Worm (Caenorhabditis elegans): ENCODE results near the gene irld-33.

Gene irld-33

ce11 chrII:1736353-1736752, 2.5 kb upstream of the irld-33 start, which contains the start of gene ceh-83 (continued):
- TF ChIP-seq rnt-1 (tag; optimal IDR thresholded peaks at IDR 0.05) (peak; percentile 50), elt-3 (tag; optimal IDR thresholded peaks at IDR 0.05) (no peak), ceh-82 (tag; optimal IDR thresholded peaks at IDR 0.05) (no peak), fkh-8 (tag; optimal IDR thresholded peaks at IDR 0.05) (no peak), irx-1 (tag; optimal IDR thresholded peaks at IDR 0.05) (no peak), nhr-28 (tag; optimal IDR thresholded peaks at IDR 0.05) (no peak), mdl-1 (tag; optimal IDR thresholded peaks at IDR 0.05) (no peak), egl-27 (tag; optimal IDR thresholded peaks at IDR 0.05) (no peak), pax-3 (tag; optimal IDR thresholded peaks at IDR 0.05) (no peak), ceh-90 (tag; optimal IDR thresholded peaks at IDR 0.05) (no peak), efl-3 (GFP tag; optimal IDR thresholded peaks at IDR 0.05) (no peak), lin-14 (GFP tag; optimal IDR thresholded peaks at IDR 0.05) (peak; percentile 80), nhr-85 (tag) (peak; percentile 59), dpl-1 (GFP tag; optimal IDR thresholded peaks at IDR 0.05) (peak in 2 of 3 experiments; percentile 16 to 34), aha-1 (tag; optimal IDR thresholded peaks at IDR 0.05) (no peak), sptf-1 (tag; optimal IDR thresholded peaks at IDR 0.05) (no peak), dsc-1 (tag; optimal IDR thresholded peaks at IDR 0.05) (no peak), C04F5.9 (tag; optimal IDR thresholded peaks at IDR 0.05) (no peak), nhr-19 (GFP tag; conservative IDR thresholded peaks at IDR 0.05) (no peak), lin-35 (GFP tag; optimal IDR thresholded peaks at IDR 0.05) (peak; percentile 2 to 64), ztf-11 (tag; optimal IDR thresholded peaks at IDR 0.05) (no peak), pag-3 (tag; optimal IDR thresholded peaks at IDR 0.05; ENCODE audit: borderline replicate concordance, insufficient read depth) (no peak), unc-86 (tag; optimal IDR thresholded peaks at IDR 0.05) (no peak)

ce11 chrII:1741248-1741647, 2.4 kb downstream of the irld-33 start, which contains the start of gene K07G6.1:
Gene K07G6.1 (plus strand): TSS chrII:1741548.
- TF ChIP-seq pax-3 (tag; optimal IDR thresholded peaks at IDR 0.05) (no peak), lin-14 (GFP tag; optimal IDR thresholded peaks at IDR 0.05) (no peak), pag-3 (tag; optimal IDR thresholded peaks at IDR 0.05; ENCODE audit: borderline replicate concordance, insufficient read depth) (no peak), lin-39 (tag; optimal IDR thresholded peaks at IDR 0.05) (no peak), efl-1 (optimal IDR thresholded peaks at IDR 0.05) (no peak), efl-1 (GFP tag; optimal IDR thresholded peaks at IDR 0.05 in 1 of 2) (peak in 1 of 2 experiments; percentile 26), mep-1 (tag; optimal IDR thresholded peaks at IDR 0.05) (no peak)

ce11 chrII:1742535-1742934, 3.7 kb downstream of the irld-33 start, which contains the start of gene F36H5.12:
Gene F36H5.12 (plus strand): TSS chrII:1742835.
- TF ChIP-seq snu-23 (GFP tag; optimal IDR thresholded peaks at IDR 0.05) (no peak), pag-3 (tag; optimal IDR thresholded peaks at IDR 0.05; ENCODE audit: borderline replicate concordance, insufficient read depth) (no peak), sup-37 (GFP tag; optimal IDR thresholded peaks at IDR 0.05) (no peak), tbx-2 (tag; optimal IDR thresholded peaks at IDR 0.05) (no peak), ets-5 (GFP tag; IDR thresholded peaks at IDR 0.05) (no peak), hlh-17 (GFP tag; optimal IDR thresholded peaks at IDR 0.05; ENCODE audit: borderline replicate concordance) (no peak), blmp-1 (tag; optimal IDR thresholded peaks at IDR 0.05) (no peak), mab-9 (GFP tag; IDR thresholded peaks at IDR 0.05) (no peak), ztf-4 (tag; optimal IDR thresholded peaks at IDR 0.05) (no peak), nhr-71 (tag; optimal IDR thresholded peaks at IDR 0.05) (no peak), F16B12.6 (tag; optimal IDR thresholded peaks at IDR 0.05) (no peak), fkh-10 (GFP tag; optimal IDR thresholded peaks at IDR 0.05) (no peak), pax-3 (tag; optimal IDR thresholded peaks at IDR 0.05) (no peak), unc-62 (GFP tag; optimal IDR thresholded peaks at IDR 0.05) (no peak), elt-3 (tag; optimal IDR thresholded peaks at IDR 0.05) (no peak), ceh-8 (GFP tag; optimal IDR thresholded peaks at IDR 0.05) (no peak), mef-2 (tag; optimal IDR thresholded peaks at IDR 0.05) (no peak), unc-130 (tag; optimal IDR thresholded peaks at IDR 0.05) (no peak)
